Worm (Caenorhabditis elegans) whole organism, L1 larva: ENCODE measurements around the gene F35A5.1.

Source experiments
- C04F5.9 ChIP-seq: sonication (generic microtip); optimal IDR thresholded peaks from 2 replicates; lab custom pipeline; 2016; ENCODE audit warnings: missing genetic modification characterization, missing compliant biosample characterization
- F16B12.6 ChIP-seq: fragments of 150-350 bp; optimal IDR thresholded peaks from 2 replicates; lab custom pipeline; 2014; ENCODE audit warnings: missing biosample characterization, missing genetic modification characterization
- aly-2 ChIP-seq: fragments of 150-350 bp; optimal IDR thresholded peaks from 2 replicates; lab custom pipeline; 2014; ENCODE audit warnings: missing biosample characterization, missing genetic modification characterization
- ama-1 ChIP-seq: fragments of 150-350 bp; optimal IDR thresholded peaks from 2 replicates; lab custom pipeline; 2014
- efl-1 ChIP-seq, 4 experiments: fragments of 150-350 bp; optimal IDR thresholded peaks in 3 of 4; peaks in 1 of 4; 1 replicate in 1 of 4; 2 replicates in 3 of 4; lab custom pipeline; 2014; ENCODE audit warnings: missing biosample characterization in 2 of 4, missing genetic modification characterization in 2 of 4, missing genetic modification reagents in 2 of 4
- efl-3 ChIP-seq: fragments of 200-800 bp; sonication (Bioruptor generic); optimal IDR thresholded peaks from 2 replicates; lab custom pipeline; 2018; ENCODE audit warnings: mild to moderate bottlenecking, missing genetic modification characterization, missing compliant biosample characterization
- elt-2 ChIP-seq: sonication (generic microtip); optimal IDR thresholded peaks from 2 replicates; lab custom pipeline; 2016; ENCODE audit warnings: missing genetic modification characterization, mild to moderate bottlenecking, inconsistent platforms, missing compliant biosample characterization, missing genetic modification reagents
- elt-3 ChIP-seq, 6 experiments: fragments of 150-350 bp in 1 of 6; sonication (generic microtip); optimal IDR thresholded peaks; 2 replicates each; lab custom pipeline; 2017 to 2018; ENCODE audit warnings: missing biosample characterization in 6 of 6, missing genetic modification characterization in 6 of 6, inconsistent platforms in 1 of 6
- fkh-4 ChIP-seq: sonication (generic microtip); optimal IDR thresholded peaks from 2 replicates; lab custom pipeline; 2016; ENCODE audit warnings: missing compliant biosample characterization, missing genetic modification characterization, borderline replicate concordance
- grh-1 ChIP-seq: fragments of 200-800 bp; sonication (Bioruptor generic); IDR thresholded peaks from 2 replicates; pipeline ENCODE4 v1.3.6; 2022; ENCODE audit warnings: missing genetic modification reagents, missing genetic modification characterization, missing compliant biosample characterization
- hlh-17 ChIP-seq: fragments of 200-800 bp; sonication (Bioruptor generic); optimal IDR thresholded peaks from 2 replicates; lab custom pipeline; 2018; ENCODE audit warnings: missing genetic modification characterization, mild to moderate bottlenecking, missing compliant biosample characterization, moderate library complexity, borderline replicate concordance
- hlh-4 ChIP-seq: sonication (generic microtip); optimal IDR thresholded peaks from 2 replicates; lab custom pipeline; 2016; ENCODE audit warnings: mild to moderate bottlenecking, missing genetic modification characterization, missing compliant biosample characterization
- hpl-2 ChIP-seq: fragments of 150-350 bp; optimal IDR thresholded peaks from 2 replicates; lab custom pipeline; 2014; ENCODE audit warnings: missing biosample characterization, missing genetic modification reagents, missing genetic modification characterization
- irx-1 ChIP-seq: sonication (generic microtip); optimal IDR thresholded peaks from 2 replicates; lab custom pipeline; 2016; ENCODE audit warnings: missing genetic modification characterization, missing compliant biosample characterization
- isw-1 ChIP-seq: fragments of 200-800 bp; sonication (Bioruptor generic); IDR thresholded peaks from 2 replicates; pipeline ENCODE4 v1.3.6; 2022; ENCODE audit warnings: missing genetic modification characterization, missing compliant biosample characterization
- jun-1 ChIP-seq: fragments of 150-350 bp; optimal IDR thresholded peaks from 2 replicates; lab custom pipeline; 2014; ENCODE audit warnings: missing biosample characterization, missing genetic modification reagents, missing genetic modification characterization
- lin-14 ChIP-seq: fragments of 200-800 bp; sonication (Bioruptor generic); optimal IDR thresholded peaks from 2 replicates; lab custom pipeline; 2018; ENCODE audit warnings: mild to moderate bottlenecking, missing genetic modification characterization, moderate library complexity, missing compliant biosample characterization
- lin-15B ChIP-seq: fragments of 150-350 bp; sonication (generic microtip); optimal IDR thresholded peaks from 3 replicates; lab custom pipeline; 2014; ENCODE audit warnings: missing biosample characterization, missing genetic modification characterization
- lin-35 ChIP-seq, 2 experiments: fragments of 150-350 bp; optimal IDR thresholded peaks; 2 replicates each; lab custom pipeline; 2014; ENCODE audit warnings: missing biosample characterization in 2 of 2, missing genetic modification characterization in 2 of 2, missing genetic modification reagents in 2 of 2
- lin-39 ChIP-seq: fragments of 150-350 bp; optimal IDR thresholded peaks from 2 replicates; lab custom pipeline; 2014; ENCODE audit warnings: missing biosample characterization, missing genetic modification reagents, missing genetic modification characterization
- mab-9 ChIP-seq: fragments of 200-800 bp; sonication (Bioruptor generic); IDR thresholded peaks from 2 replicates; pipeline ENCODE4 v1.3.6; 2022; ENCODE audit warnings: missing genetic modification reagents, missing genetic modification characterization, missing compliant biosample characterization
- mdl-1 ChIP-seq, 2 experiments: fragments of 150-350 bp; optimal IDR thresholded peaks; 2 replicates each; lab custom pipeline; 2014 to 2017; ENCODE audit warnings: missing biosample characterization in 2 of 2, missing genetic modification characterization in 2 of 2, inconsistent platforms in 1 of 2
- mef-2 ChIP-seq: fragments of 150-350 bp; optimal IDR thresholded peaks from 2 replicates; lab custom pipeline; 2014; ENCODE audit warnings: missing biosample characterization, missing genetic modification characterization
- mep-1 ChIP-seq: fragments of 150-350 bp; optimal IDR thresholded peaks from 2 replicates; lab custom pipeline; 2014; ENCODE audit warnings: missing biosample characterization, missing genetic modification characterization
- nhr-12 ChIP-seq: sonication (generic microtip); optimal IDR thresholded peaks from 2 replicates; lab custom pipeline; 2017; ENCODE audit warnings: missing biosample characterization, missing genetic modification characterization
- nhr-19 ChIP-seq: fragments of 200-800 bp; sonication (Bioruptor generic); conservative IDR thresholded peaks from 2 replicates; pipeline ENCODE4 v1.3.6; 2022; ENCODE audit warnings: missing genetic modification characterization, missing compliant biosample characterization
- nhr-20 ChIP-seq: sonication (generic microtip); optimal IDR thresholded peaks from 2 replicates; lab custom pipeline; 2016; ENCODE audit warnings: mild to moderate bottlenecking, missing genetic modification characterization, missing compliant biosample characterization
- nhr-237 ChIP-seq: fragments of 150-350 bp; optimal IDR thresholded peaks from 2 replicates; lab custom pipeline; 2014; ENCODE audit warnings: missing biosample characterization, missing genetic modification characterization
- nhr-47 ChIP-seq: sonication (generic microtip); optimal IDR thresholded peaks from 2 replicates; lab custom pipeline; 2016; ENCODE audit warnings: mild to moderate bottlenecking, missing genetic modification characterization, moderate library complexity, missing compliant biosample characterization
- nhr-71 ChIP-seq: sonication (generic microtip); optimal IDR thresholded peaks from 2 replicates; lab custom pipeline; 2016; ENCODE audit warnings: mild to moderate bottlenecking, missing genetic modification characterization, moderate library complexity, missing compliant biosample characterization
- nhr-85 ChIP-seq: sonication (generic microtip); peaks from one replicate; lab custom pipeline; 2016; ENCODE audit warnings: missing genetic modification characterization, inconsistent platforms, missing compliant biosample characterization
- nhr-90 ChIP-seq: sonication (generic microtip); optimal IDR thresholded peaks from 2 replicates; lab custom pipeline; 2016; ENCODE audit warnings: mild to moderate bottlenecking, missing genetic modification characterization, missing compliant biosample characterization; ENCODE audit not compliant: poor library complexity
- pag-3 ChIP-seq: sonication (generic microtip); optimal IDR thresholded peaks from 2 replicates; lab custom pipeline; 2017; ENCODE audit warnings: missing genetic modification characterization, mild to moderate bottlenecking, missing compliant biosample characterization, antibody characterized with exemption, borderline replicate concordance; ENCODE audit not compliant: insufficient read depth
- rnt-1 ChIP-seq: sonication (generic microtip); optimal IDR thresholded peaks from 2 replicates; lab custom pipeline; 2016; ENCODE audit warnings: mild to moderate bottlenecking, missing genetic modification characterization, moderate library complexity, missing compliant biosample characterization
- skn-1 ChIP-seq: fragments of 150-350 bp; optimal IDR thresholded peaks from 2 replicates; lab custom pipeline; 2014; ENCODE audit warnings: missing biosample characterization, missing genetic modification characterization
- snpc-4 ChIP-seq: fragments of 150-350 bp; optimal IDR thresholded peaks from 2 replicates; lab custom pipeline; 2014; ENCODE audit warnings: missing biosample characterization, missing genetic modification characterization
- snu-23 ChIP-seq: sonication (generic microtip); optimal IDR thresholded peaks from 2 replicates; lab custom pipeline; 2016; ENCODE audit warnings: missing genetic modification characterization, missing compliant biosample characterization
- swsn-7 ChIP-seq: sonication (generic microtip); optimal IDR thresholded peaks from 2 replicates; lab custom pipeline; 2016; ENCODE audit warnings: missing genetic modification characterization, missing compliant biosample characterization
- tbx-2 ChIP-seq: sonication (generic microtip); optimal IDR thresholded peaks from 2 replicates; lab custom pipeline; 2016; ENCODE audit warnings: missing genetic modification characterization, missing compliant biosample characterization
- unc-62 ChIP-seq: fragments of 150-350 bp; optimal IDR thresholded peaks from 2 replicates; lab custom pipeline; 2014; ENCODE audit warnings: missing biosample characterization, missing genetic modification reagents, missing genetic modification characterization
- vab-15 ChIP-seq: sonication (generic microtip); optimal IDR thresholded peaks from 2 replicates; lab custom pipeline; 2017; ENCODE audit warnings: missing genotype, mild to moderate bottlenecking, missing genetic modification characterization, missing compliant biosample characterization
- zag-1 ChIP-seq: fragments of 150-350 bp; optimal IDR thresholded peaks from 2 replicates; lab custom pipeline; 2014; ENCODE audit warnings: missing biosample characterization, missing genetic modification characterization
- zip-4 ChIP-seq: fragments of 200-800 bp; sonication (Bioruptor generic); optimal IDR thresholded peaks from 2 replicates; lab custom pipeline; 2018; ENCODE audit warnings: mild to moderate bottlenecking, missing genetic modification characterization, moderate library complexity, missing compliant biosample characterization
- ztf-11 ChIP-seq, 2 experiments: sonication (generic microtip); optimal IDR thresholded peaks; 2 replicates each; lab custom pipeline; 2016 to 2017; ENCODE audit warnings: missing genetic modification characterization in 2 of 2, missing biosample characterization in 1 of 2, missing compliant biosample characterization in 1 of 2
- ztf-4 ChIP-seq: fragments of 150-350 bp; optimal IDR thresholded peaks from 2 replicates; lab custom pipeline; 2014; ENCODE audit warnings: missing biosample characterization, missing genetic modification characterization

The F35A5.1 gene

DNA sequence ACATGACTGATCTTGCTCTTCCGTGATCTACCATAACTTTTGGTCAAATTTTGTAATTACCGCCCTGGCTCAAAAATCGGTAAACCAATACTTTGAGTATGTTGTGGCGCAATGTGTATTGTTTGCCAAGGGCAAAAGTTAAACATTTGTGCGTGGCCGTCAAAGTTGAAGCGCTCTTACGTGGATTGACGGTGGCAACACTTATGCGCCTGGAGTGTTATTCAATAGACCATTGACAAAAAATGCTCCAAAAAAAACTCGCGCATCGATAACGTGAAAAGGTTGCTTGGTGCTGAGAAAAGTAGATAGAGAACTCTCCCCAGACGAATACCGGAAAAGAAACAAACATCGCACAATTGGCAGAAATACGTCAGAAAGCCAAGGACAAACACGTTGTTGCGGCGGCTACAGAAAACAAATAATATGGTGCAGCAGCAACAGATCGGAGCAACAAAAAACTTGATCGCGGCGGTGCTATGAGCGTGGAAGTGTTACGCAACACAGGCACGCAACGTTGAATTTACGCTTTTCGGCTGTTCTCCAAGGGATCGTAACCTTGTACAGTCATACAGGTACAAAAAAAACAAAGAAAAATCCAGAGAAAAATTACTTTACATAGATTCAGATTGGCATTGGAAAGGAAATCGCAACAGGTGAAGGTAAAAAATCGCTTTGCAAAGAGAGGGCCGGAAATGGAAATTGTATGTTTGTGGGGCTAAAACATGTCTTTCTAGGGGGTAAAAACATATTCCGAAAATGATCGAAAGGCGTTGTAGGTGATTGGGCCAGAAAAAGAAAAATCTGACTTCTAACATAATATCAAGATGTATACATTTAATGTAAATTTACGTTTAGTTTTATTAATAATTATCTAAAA, 26.9 kb downstream of the F35A5.1 start (continued):
- TF ChIP-seq ztf-11 (tag; optimal IDR thresholded peaks at IDR 0.05; lab: Kevin White, UChicago) (no peak), mab-9 (GFP tag; lab: Robert Waterston, UW) (no peak), zip-4 (GFP tag; lab: Kevin White, UChicago) (no peak), skn-1 (no peak), vab-15 (tag; lab: Kevin White, UChicago) (no peak), F16B12.6 (tag; lab: Kevin White, UChicago) (no peak), nhr-12 (tag; lab: Kevin White, UChicago) (no peak), lin-35 (GFP tag; optimal IDR thresholded peaks at IDR 0.05; lab: Kevin White, UChicago) (no peak), efl-1 (optimal IDR thresholded peaks at IDR 0.05; lab: Kevin White, UChicago) (no peak), efl-1 (GFP tag; optimal IDR thresholded peaks at IDR 0.05 in 1 of 2; lab: Kevin White, UChicago) (peak in 1 of 2 experiments; percentile 74), tbx-2 (peak; percentile 80), ama-1 (lab: Kevin White, UChicago) (no peak), lin-39 (tag; lab: Kevin White, UChicago) (no peak), lin-14 (peak; percentile 40), lin-15B (tag; lab: Kevin White, UChicago) (no peak), jun-1 (no peak), isw-1 (no peak), nhr-47 (tag; lab: Kevin White, UChicago) (no peak), snpc-4 (tag; lab: Kevin White, UChicago) (no peak), hlh-17 (GFP tag; lab: Kevin White, UChicago) (no peak), efl-3 (GFP tag; lab: Kevin White, UChicago) (no peak), zag-1 (tag; lab: Kevin White, UChicago) (no peak), nhr-237 (peak; percentile 8), mef-2 (tag; lab: Kevin White, UChicago) (no peak), hlh-4 (no peak), irx-1 (tag; lab: Kevin White, UChicago) (peak; percentile 6), nhr-71 (tag; lab: Kevin White, UChicago) (peak; percentile 14), swsn-7 (no peak), aly-2 (tag; lab: Kevin White, UChicago) (no peak), pag-3 (tag; lab: Kevin White, UChicago) (no peak), ztf-4 (tag; lab: Kevin White, UChicago) (no peak)

DNA sequence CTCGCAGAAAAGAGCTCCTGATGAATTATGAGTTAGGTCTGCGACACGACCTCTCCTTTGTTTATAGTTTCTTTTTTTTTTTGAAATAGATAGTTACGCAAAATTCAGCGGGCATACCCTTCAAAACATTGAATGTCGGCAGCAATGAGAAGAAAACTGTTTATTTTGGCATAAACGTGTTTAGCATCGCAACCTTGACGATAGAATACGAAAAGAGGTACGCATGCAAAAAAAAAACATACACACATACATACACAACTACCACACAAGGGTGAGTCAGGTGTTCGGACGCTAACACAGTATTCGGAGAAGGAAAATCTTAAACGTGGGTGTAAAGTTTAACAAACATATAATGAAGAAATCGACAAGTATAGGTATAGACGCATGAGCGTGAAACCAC, 28.4 kb downstream of the F35A5.1 start:
- TF ChIP-seq fkh-4 (tag; lab: Kevin White, UChicago) (no peak), nhr-85 (tag; lab: Kevin White, UChicago) (peak; percentile 71), C04F5.9 (no peak), hpl-2 (GFP tag; lab: Kevin White, UChicago) (no peak), efl-1 (optimal IDR thresholded peaks at IDR 0.05; lab: Kevin White, UChicago) (no peak), efl-1 (GFP tag; optimal IDR thresholded peaks at IDR 0.05 in 1 of 2; lab: Kevin White, UChicago) (no peak), lin-14 (peak; percentile 54), elt-2 (tag; lab: Kevin White, UChicago) (no peak)
- TF ChIP-seq, all 84 proteins: peak for 2

DNA sequence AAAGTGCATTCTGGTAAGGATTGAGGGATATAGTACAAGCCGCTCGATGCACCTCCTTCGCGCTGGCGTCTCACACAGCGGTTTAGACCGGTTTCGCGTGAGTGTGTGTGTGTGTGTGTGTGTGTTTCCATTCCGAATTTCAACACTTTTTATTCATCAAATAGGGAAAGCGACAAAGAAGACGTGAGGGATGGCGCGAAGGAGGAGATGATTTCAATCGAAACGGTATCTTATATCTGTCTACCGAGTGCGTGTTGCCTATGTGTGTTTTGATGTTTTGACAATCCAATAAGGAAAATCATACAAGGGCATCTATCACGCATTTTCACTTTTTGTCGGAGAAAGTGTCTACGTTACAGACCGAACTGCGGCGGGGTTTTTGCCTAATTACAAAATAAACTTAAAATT, 30.5 kb downstream of the F35A5.1 start:
- TF ChIP-seq mdl-1 (tag; optimal IDR thresholded peaks at IDR 0.05; lab: Kevin White, UChicago) (peak in 1 of 2 experiments; percentile 13), nhr-237 (no peak), rnt-1 (peak; percentile 15), pag-3 (tag; lab: Kevin White, UChicago) (no peak), nhr-90 (peak; percentile 56), swsn-7 (no peak), unc-62 (GFP tag; lab: Kevin White, UChicago) (no peak), efl-1 (optimal IDR thresholded peaks at IDR 0.05; lab: Kevin White, UChicago) (no peak), efl-1 (GFP tag; optimal IDR thresholded peaks at IDR 0.05 in 1 of 2; lab: Kevin White, UChicago) (peak in 1 of 2 experiments; percentile 85), lin-35 (GFP tag; optimal IDR thresholded peaks at IDR 0.05; lab: Kevin White, UChicago) (peak in 1 of 2 experiments; percentile 40), lin-14 (peak; percentile 89), snu-23 (peak; percentile 69), mep-1 (peak; percentile 44), efl-3 (GFP tag; lab: Kevin White, UChicago) (no peak), nhr-85 (tag; lab: Kevin White, UChicago) (peak; percentile 98), nhr-20 (tag; lab: Kevin White, UChicago) (peak; percentile 65), ztf-4 (tag; lab: Kevin White, UChicago) (peak; percentile 31), grh-1 (peak; percentile 77), elt-3 (tag; optimal IDR thresholded peaks at IDR 0.05; lab: Kevin White, UChicago) (peak in 5 of 6 experiments; percentile 12 to 90 (median 75)), nhr-19 (GFP tag; lab: Robert Waterston, UW) (0 out of 2 replicates have a peak, but pooled peaks have one; percentile 6), nhr-71 (tag; lab: Kevin White, UChicago) (peak; percentile 87), snpc-4 (tag; lab: Kevin White, UChicago) (no peak)
